Worm (Caenorhabditis elegans) whole organism, L1 larva: ENCODE measurements around the gene F47E1.2.

Experiments used
- C16A3.4 ChIP-seq: fragments of 150-350 bp; optimal IDR thresholded peaks from 2 replicates; lab custom pipeline; 2014; ENCODE audit warnings: missing biosample characterization, missing genetic modification characterization
- ama-1 ChIP-seq: fragments of 150-350 bp; optimal IDR thresholded peaks from 2 replicates; lab custom pipeline; 2014
- dpl-1 ChIP-seq, 3 experiments: fragments of 150-350 bp in 2 of 3; sonication (generic microtip) in 1 of 3; optimal IDR thresholded peaks; 2 replicates each; lab custom pipeline; 2014 to 2017; ENCODE audit warnings: missing biosample characterization in 3 of 3, missing genetic modification characterization in 3 of 3, missing genetic modification reagents in 3 of 3
- fkh-10 ChIP-seq: sonication (generic microtip); optimal IDR thresholded peaks from 2 replicates; lab custom pipeline; 2017; ENCODE audit warnings: missing biosample characterization, missing genetic modification reagents, missing genetic modification characterization
- lin-13 ChIP-seq: fragments of 150-350 bp; optimal IDR thresholded peaks from 2 replicates; lab custom pipeline; 2014; ENCODE audit warnings: missing biosample characterization, missing genetic modification reagents, missing genetic modification characterization
- nhr-19 ChIP-seq: fragments of 200-800 bp; sonication (Bioruptor generic); conservative IDR thresholded peaks from 2 replicates; pipeline ENCODE4 v1.3.6; 2022; ENCODE audit warnings: missing genetic modification characterization, missing compliant biosample characterization
- pqm-1 ChIP-seq: sonication (generic microtip); optimal IDR thresholded peaks from 3 replicates; lab custom pipeline; 2017; ENCODE audit warnings: missing biosample characterization, missing genetic modification characterization
- rnt-1 ChIP-seq: sonication (generic microtip); optimal IDR thresholded peaks from 2 replicates; lab custom pipeline; 2016; ENCODE audit warnings: mild to moderate bottlenecking, missing genetic modification characterization, moderate library complexity, missing compliant biosample characterization
- sptf-1 ChIP-seq: fragments of 150-350 bp; optimal IDR thresholded peaks from 2 replicates; lab custom pipeline; 2014; ENCODE audit warnings: missing biosample characterization, missing genetic modification characterization
- unc-130 ChIP-seq: fragments of 150-350 bp; optimal IDR thresholded peaks from 2 replicates; lab custom pipeline; 2017; ENCODE audit warnings: missing biosample characterization, missing genetic modification characterization, inconsistent platforms
- unc-30 ChIP-seq: sonication (generic microtip); optimal IDR thresholded peaks from 2 replicates; lab custom pipeline; 2017; ENCODE audit warnings: missing biosample characterization, missing genetic modification characterization
- unc-62 ChIP-seq: fragments of 150-350 bp; optimal IDR thresholded peaks from 2 replicates; lab custom pipeline; 2014; ENCODE audit warnings: missing biosample characterization, missing genetic modification reagents, missing genetic modification characterization

ce11 chrX:9048657-9049056, 8.8 kb upstream of the F47E1.2 start, which contains the start of gene F47E1.20:
- TF ChIP-seq lin-13 (GFP tag; lab: Kevin White, UChicago) (no peak), rnt-1 (no peak), unc-62 (no peak), C16A3.4 (tag; lab: Kevin White, UChicago) (no peak), dpl-1 (GFP tag; optimal IDR thresholded peaks at IDR 0.05; lab: Kevin White, UChicago) (no peak), fkh-10 (GFP tag; lab: Kevin White, UChicago) (no peak), sptf-1 (tag; lab: Kevin White, UChicago) (no peak), unc-130 (tag; lab: Kevin White, UChicago) (no peak), unc-30 (tag; lab: Kevin White, UChicago) (no peak), pqm-1 (tag; lab: Kevin White, UChicago) (no peak), nhr-19 (no peak), ama-1 (lab: Kevin White, UChicago) (no peak)
